Worm (Caenorhabditis elegans) whole organism, L2 larva: ENCODE data around the gene T28D6.7.

Experiments used
- nhr-11 ChIP-seq: fragments of 150-350 bp; optimal IDR thresholded peaks from 2 replicates; lab custom pipeline; 2014; ENCODE audit warnings: missing biosample characterization, missing genetic modification characterization
- unc-55 ChIP-seq: fragments of 150-350 bp; sonication (generic microtip); optimal IDR thresholded peaks from 3 replicates; lab custom pipeline; 2014; ENCODE audit warnings: missing biosample characterization, missing genetic modification reagents, missing genetic modification characterization

DNA sequence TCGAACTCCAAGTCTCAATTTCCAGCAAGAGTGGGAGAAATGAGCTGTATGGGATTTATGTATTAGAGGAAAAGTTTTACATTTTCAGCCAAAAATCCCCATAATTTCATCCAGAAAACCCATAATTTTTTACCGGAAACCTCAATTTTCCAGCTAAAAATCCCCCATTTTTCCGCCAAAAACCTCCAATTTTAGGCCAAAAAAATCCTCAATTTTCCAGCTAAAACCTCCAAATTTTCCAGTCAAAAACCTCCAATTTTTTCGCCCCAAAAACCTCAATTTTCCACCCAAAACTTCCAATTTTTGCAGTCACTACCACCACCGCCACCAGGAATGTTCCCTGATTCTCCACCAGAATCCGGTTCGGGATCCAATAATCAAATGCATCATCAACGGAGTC lies 4.8 kb downstream of the T28D6.7 start:
- TF ChIP-seq nhr-11 (tag; lab: Kevin White, UChicago) (no peak), unc-55 (GFP tag; lab: Kevin White, UChicago) (no peak)
